Fruit fly (Drosophila melanogaster) whole organism, embryonic: ENCODE results near the gene Gk1.

Source experiments
- ATbp ChIP-seq: fragments of 200-800 bp; sonication (Bioruptor generic); optimal IDR thresholded peaks from 2 replicates; lab custom pipeline; 2017; ENCODE audit warnings: missing biosample characterization, mild to moderate bottlenecking, missing genetic modification characterization, missing genetic modification reagents
- CG10462 ChIP-seq: fragments of 200-800 bp; sonication (Bioruptor generic); optimal IDR thresholded peaks from 2 replicates; lab custom pipeline; 2016; ENCODE audit warnings: missing biosample characterization, missing genetic modification characterization
- CG11504 ChIP-seq: fragments of 200-800 bp; sonication (Bioruptor generic); optimal IDR thresholded peaks from 3 replicates; lab custom pipeline; 2019; ENCODE audit warnings: missing biosample characterization, mild to moderate bottlenecking, missing genetic modification characterization, moderate library complexity
- CG12071 ChIP-seq: fragments of 200-800 bp; sonication (Bioruptor generic); optimal IDR thresholded peaks from 3 replicates; lab custom pipeline; 2018; ENCODE audit warnings: missing biosample characterization, mild to moderate bottlenecking, missing genetic modification characterization
- CG12659 ChIP-seq: fragments of 200-800 bp; sonication (Bioruptor generic); optimal IDR thresholded peaks from 3 replicates; lab custom pipeline; 2017; ENCODE audit warnings: mild to moderate bottlenecking, missing biosample characterization, missing genetic modification reagents, missing genetic modification characterization
- CG13287 ChIP-seq: fragments of 200-800 bp; sonication (Bioruptor generic); IDR thresholded peaks from 2 replicates; pipeline ENCODE4 v1.3.6; 2022; ENCODE audit warnings: missing biosample characterization, missing genetic modification characterization; ENCODE audit not compliant: partially characterized antibody
- CG13624 ChIP-seq: fragments of 200-800 bp; sonication (Bioruptor generic); optimal IDR thresholded peaks from 2 replicates; lab custom pipeline; 2016; ENCODE audit warnings: missing biosample characterization, missing genetic modification characterization
- CG15011 ChIP-seq: fragments of 200-800 bp; sonication (Bioruptor generic); optimal IDR thresholded peaks from 3 replicates; lab custom pipeline; 2018; ENCODE audit warnings: missing biosample characterization, mild to moderate bottlenecking, missing genetic modification characterization
- CG15601 ChIP-seq: fragments of 200-800 bp; sonication (Bioruptor generic); optimal IDR thresholded peaks from 3 replicates; lab custom pipeline; 2019; ENCODE audit warnings: missing biosample characterization, mild to moderate bottlenecking, missing genetic modification characterization, moderate library complexity
- CG16813 ChIP-seq: fragments of 200-800 bp; sonication (Bioruptor generic); IDR thresholded peaks from 3 replicates; pipeline ENCODE4 v1.3.6; 2022; ENCODE audit warnings: missing biosample characterization, missing genetic modification characterization; ENCODE audit not compliant: partially characterized antibody
- CG16863 ChIP-seq: fragments of 200-800 bp; sonication (Bioruptor generic); optimal IDR thresholded peaks from 3 replicates; lab custom pipeline; 2016; ENCODE audit warnings: missing biosample characterization, missing genetic modification characterization
- CG17328 ChIP-seq: fragments of 200-800 bp; sonication (Bioruptor generic); IDR thresholded peaks from 2 replicates; pipeline ENCODE4 v1.3.6; 2022; ENCODE audit warnings: missing biosample characterization, missing genetic modification characterization
- CG1832 ChIP-seq: fragments of 200-800 bp; sonication (Bioruptor generic); optimal IDR thresholded peaks from 2 replicates; lab custom pipeline; 2017; ENCODE audit warnings: missing biosample characterization, mild to moderate bottlenecking, missing genetic modification characterization, inconsistent platforms
- CG2202 ChIP-seq: fragments of 200-800 bp; sonication (Bioruptor generic); optimal IDR thresholded peaks from 2 replicates; lab custom pipeline; 2018; ENCODE audit warnings: missing biosample characterization, mild to moderate bottlenecking, missing genetic modification characterization
- CG2712 ChIP-seq: fragments of 200-800 bp; optimal IDR thresholded peaks from 3 replicates; lab custom pipeline; 2019; ENCODE audit warnings: missing biosample characterization, mild to moderate bottlenecking, missing genetic modification characterization, moderate library complexity
- CG3726 ChIP-seq: fragments of 200-800 bp; sonication (Bioruptor generic); IDR thresholded peaks from 3 replicates; pipeline ENCODE4, ENCODE4 v1.3.6; 2022; ENCODE audit warnings: missing biosample characterization, missing genetic modification characterization
- CG4820 ChIP-seq: fragments of 200-800 bp; sonication (Bioruptor generic); optimal IDR thresholded peaks from 3 replicates; lab custom pipeline; 2016; ENCODE audit warnings: missing biosample characterization, missing genetic modification characterization
- CG6654 ChIP-seq: fragments of 200-800 bp; sonication (Bioruptor generic); optimal IDR thresholded peaks from 2 replicates; lab custom pipeline; 2017; ENCODE audit warnings: missing biosample characterization, mild to moderate bottlenecking, missing genetic modification characterization
- CG7357 ChIP-seq: fragments of 200-800 bp; sonication (Bioruptor generic); IDR thresholded peaks from 3 replicates; pipeline ENCODE4 v1.3.6; 2022; ENCODE audit warnings: missing biosample characterization, missing genetic modification characterization
- CG7745 ChIP-seq: fragments of 200-800 bp; sonication (Bioruptor generic); optimal IDR thresholded peaks from 2 replicates; lab custom pipeline; 2018; ENCODE audit warnings: missing biosample characterization, mild to moderate bottlenecking, missing genetic modification characterization, moderate library complexity
- CG8478 ChIP-seq: fragments of >200 bp; optimal IDR thresholded peaks from 2 replicates; lab custom pipeline; 2018
- CHES-1-like ChIP-seq: fragments of 200-800 bp; sonication (Bioruptor generic); optimal IDR thresholded peaks from 2 replicates; lab custom pipeline; 2016; ENCODE audit warnings: missing biosample characterization, missing genetic modification characterization
- Dad ChIP-seq: fragments of 200-800 bp; sonication (Bioruptor generic); optimal IDR thresholded peaks from 3 replicates; lab custom pipeline; 2016; ENCODE audit warnings: missing biosample characterization, missing genetic modification characterization
- Dbx ChIP-seq: fragments of 200-800 bp; sonication (Bioruptor generic); IDR thresholded peaks from 3 replicates; pipeline ENCODE4 v1.3.6; 2022; ENCODE audit warnings: missing biosample characterization, missing genetic modification characterization
- Deaf1 ChIP-seq: fragments of 200-800 bp; optimal IDR thresholded peaks from 3 replicates; lab custom pipeline; 2019; ENCODE audit warnings: missing biosample characterization, mild to moderate bottlenecking, missing genetic modification characterization, moderate library complexity
- Dp ChIP-seq: fragments of 200-800 bp; sonication (Bioruptor generic); optimal IDR thresholded peaks from 2 replicates; lab custom pipeline; 2018; ENCODE audit warnings: missing biosample characterization, mild to moderate bottlenecking, missing genetic modification characterization, moderate library complexity
- Dref ChIP-seq: fragments of 200-800 bp; sonication (Bioruptor generic); IDR thresholded peaks from 2 replicates; pipeline ENCODE4 v1.3.6; 2022; ENCODE audit warnings: missing biosample characterization, missing genetic modification characterization
- Drgx ChIP-seq: fragments of 200-800 bp; sonication (Bioruptor generic); IDR thresholded peaks from 2 replicates; pipeline ENCODE4 v1.3.6; 2022; ENCODE audit warnings: missing biosample characterization, missing genetic modification characterization
- HLH3B ChIP-seq: fragments of 200-800 bp; sonication (Bioruptor generic); IDR thresholded peaks from 2 replicates; pipeline ENCODE4 v1.3.6; 2022; ENCODE audit warnings: missing biosample characterization, missing genetic modification characterization
- Kr ChIP-seq: fragments of 200-800 bp; sonication (Bioruptor generic); optimal IDR thresholded peaks from 2 replicates; lab custom pipeline; 2017; ENCODE audit warnings: missing biosample characterization, mild to moderate bottlenecking, missing genetic modification characterization
- Max ChIP-seq: fragments of 200-800 bp; sonication (Bioruptor generic); optimal IDR thresholded peaks from 2 replicates; lab custom pipeline; 2016; ENCODE audit warnings: missing biosample characterization, mild to moderate bottlenecking, missing genetic modification characterization
- NFAT ChIP-seq: fragments of 200-800 bp; sonication (Bioruptor generic); IDR thresholded peaks from 2 replicates; pipeline ENCODE4 v1.3.6; 2022; ENCODE audit warnings: missing biosample characterization, missing genetic modification characterization
- Nf-YA ChIP-seq: fragments of 200-800 bp; sonication (Bioruptor generic); IDR thresholded peaks from 2 replicates; pipeline ENCODE4 v1.3.6; 2022; ENCODE audit warnings: missing biosample characterization, missing genetic modification characterization
- Ptx1 ChIP-seq: fragments of 200-800 bp; sonication (Bioruptor generic); IDR thresholded peaks from 2 replicates; pipeline ENCODE4 v1.3.6; 2022; ENCODE audit warnings: missing biosample characterization, missing genetic modification characterization
- Side ChIP-seq: fragments of 200-800 bp; sonication (Bioruptor generic); optimal IDR thresholded peaks from 2 replicates; lab custom pipeline; 2016; ENCODE audit warnings: missing biosample characterization, missing genetic modification characterization
- Sry-β ChIP-seq: fragments of 200-800 bp; sonication (Bioruptor generic); optimal IDR thresholded peaks from 2 replicates; lab custom pipeline; 2018; ENCODE audit warnings: missing biosample characterization, mild to moderate bottlenecking, missing genetic modification characterization, moderate library complexity
- ap ChIP-seq: fragments of 200-800 bp; sonication (Bioruptor generic); IDR thresholded peaks from 2 replicates; pipeline ENCODE4 v1.3.6; 2022; ENCODE audit warnings: missing biosample characterization, missing genetic modification characterization
- az2 ChIP-seq: fragments of 200-800 bp; sonication (Bioruptor generic); optimal IDR thresholded peaks from 3 replicates; lab custom pipeline; 2016; ENCODE audit warnings: missing biosample characterization, missing genetic modification characterization
- chinmo ChIP-seq: fragments of 200-800 bp; sonication (Bioruptor generic); IDR thresholded peaks from 4 replicates; pipeline ENCODE4 v1.3.6; 2022; ENCODE audit warnings: missing biosample characterization, missing genetic modification characterization; ENCODE audit not compliant: partially characterized antibody
- crp ChIP-seq, 2 experiments: fragments of 200-800 bp; sonication (Bioruptor generic); optimal IDR thresholded peaks; 2 replicates in 1 of 2; 3 replicates in 1 of 2; lab custom pipeline; 2017; ENCODE audit warnings: missing biosample characterization in 2 of 2, missing genetic modification characterization in 2 of 2, mild to moderate bottlenecking in 1 of 2, moderate library complexity in 1 of 2
- gcm ChIP-seq: fragments of 200-800 bp; sonication (Bioruptor generic); optimal IDR thresholded peaks from 2 replicates; lab custom pipeline; 2019; ENCODE audit warnings: missing biosample characterization, mild to moderate bottlenecking, missing genetic modification characterization, moderate library complexity
- insv ChIP-seq, 2 experiments: fragments of 200-800 bp; sonication (Bioruptor generic); optimal IDR thresholded peaks; 3 replicates each; lab custom pipeline; 2016 to 2018; ENCODE audit warnings: missing biosample characterization in 2 of 2, missing genetic modification characterization in 2 of 2
- ken ChIP-seq: fragments of 200-800 bp; sonication (Bioruptor generic); IDR thresholded peaks from 3 replicates; pipeline ENCODE4 v1.3.6; 2022; ENCODE audit warnings: missing biosample characterization, missing genetic modification characterization
- kni ChIP-seq: fragments of 200-800 bp; sonication (Bioruptor generic); optimal IDR thresholded peaks from 3 replicates; lab custom pipeline; 2017; ENCODE audit warnings: mild to moderate bottlenecking, missing biosample characterization, missing genetic modification reagents, missing genetic modification characterization
- nom ChIP-seq: fragments of 200-800 bp; sonication (Bioruptor generic); optimal IDR thresholded peaks from 2 replicates; lab custom pipeline; 2017; ENCODE audit warnings: missing biosample characterization, missing genetic modification characterization, mild to moderate bottlenecking, moderate library complexity, missing genetic modification reagents
- odd ChIP-seq: fragments of 200-800 bp; sonication (Bioruptor generic); optimal IDR thresholded peaks from 2 replicates; lab custom pipeline; 2017; ENCODE audit warnings: missing biosample characterization, mild to moderate bottlenecking, missing genetic modification characterization
- ro ChIP-seq: fragments of 200-800 bp; sonication (Bioruptor generic); IDR thresholded peaks from 2 replicates; pipeline ENCODE4 v1.3.6; 2022; ENCODE audit warnings: missing biosample characterization, missing genetic modification characterization
- toy ChIP-seq: fragments of 200-800 bp; sonication (Bioruptor generic); IDR thresholded peaks from 2 replicates; pipeline ENCODE4 v1.3.6; 2022; ENCODE audit warnings: missing biosample characterization, missing genetic modification characterization
- tx ChIP-seq: fragments of 200-800 bp; sonication (Bioruptor generic); optimal IDR thresholded peaks from 2 replicates; lab custom pipeline; 2016; ENCODE audit warnings: missing biosample characterization, missing genetic modification characterization
- vvl ChIP-seq: fragments of 200-800 bp; sonication (Bioruptor generic); IDR thresholded peaks from 2 replicates; pipeline ENCODE4 v1.3.6; 2022; ENCODE audit warnings: missing biosample characterization, missing genetic modification characterization
- yki ChIP-seq: fragments of >200 bp; optimal IDR thresholded peaks from 3 replicates; lab custom pipeline; 2018

The Gk1 gene

DNA sequence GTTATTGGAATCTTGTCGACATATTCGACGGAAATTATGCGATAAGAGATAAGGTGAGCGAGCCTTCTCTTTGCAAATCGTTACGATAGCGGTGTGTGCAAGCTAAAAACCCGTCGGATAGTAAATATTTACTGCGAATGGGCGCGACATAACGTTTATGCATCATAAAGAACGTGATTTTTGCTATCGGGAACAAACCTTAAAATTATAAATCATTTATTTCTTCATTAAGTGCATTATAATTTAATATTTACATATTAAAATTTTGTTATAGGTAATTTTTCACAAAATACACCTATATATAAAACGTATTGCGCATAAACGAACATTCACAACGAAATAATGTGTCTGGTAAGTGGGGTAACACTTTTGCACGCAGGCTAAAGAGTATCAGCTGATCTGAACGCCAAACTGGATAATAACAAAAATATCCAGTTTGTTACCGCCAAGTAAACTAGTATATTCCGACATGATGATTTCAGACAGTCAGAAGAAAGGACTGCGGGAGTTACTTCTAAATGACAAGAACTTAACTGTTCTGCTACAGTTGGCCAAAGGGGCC lies at the start of gene Gk1, which contains the start of gene CG13876 (continued):
- TF ChIP-seq CG10462, result peak; percentile 67
- TF ChIP-seq CG1832 (GFP tag; lab: Kevin White, UChicago), result no peak
- peak; percentile 33 for TF ChIP-seq Dp (GFP tag; lab: Kevin White, UChicago)
- peak; percentile 82 for TF ChIP-seq toy (GFP tag; lab: Robert Waterston, UW)
- TF ChIP-seq kni (GFP tag; lab: Kevin White, UChicago), result peak; percentile 89
- TF ChIP-seq CG17328 (GFP tag; lab: Robert Waterston, UW), result peak; percentile 96
- TF ChIP-seq CG3726 (GFP tag; lab: Robert Waterston, UW), result peak; percentile 83
- peak; percentile 89 for TF ChIP-seq Nf-YA (GFP tag; lab: Robert Waterston, UW)
- TF ChIP-seq CG16863 (GFP tag; lab: Kevin White, UChicago), result peak; percentile 21
- TF ChIP-seq az2 (GFP tag; lab: Kevin White, UChicago), result peak; percentile 87
- no peak for TF ChIP-seq CG15011 (GFP tag; lab: Kevin White, UChicago)
- TF ChIP-seq CG16813, result no peak
- peak; percentile 85 for TF ChIP-seq Deaf1 (tag; lab: Kevin White, UChicago)
- no peak for TF ChIP-seq Dref (GFP tag; lab: Robert Waterston, UW)
- peak; percentile 45 for TF ChIP-seq Side
- peak in 1 of 2 experiments; percentile 78 for TF ChIP-seq insv (GFP tag; optimal IDR thresholded peaks at IDR 0.05; lab: Kevin White, UChicago)
- TF ChIP-seq CG7357, result peak; percentile 76
- TF ChIP-seq CHES-1-like (GFP tag; lab: Kevin White, UChicago), result peak; percentile 27
- TF ChIP-seq CG15601 (tag; lab: Kevin White, UChicago), result no peak
- TF ChIP-seq CG7745 (tag; lab: Kevin White, UChicago), result peak; percentile 70
- TF ChIP-seq ATbp (GFP tag; lab: Kevin White, UChicago), result peak; percentile 88
- TF ChIP-seq yki (lab: Kevin White, UChicago), result no peak
- peak; percentile 66 for TF ChIP-seq CG6654
- TF ChIP-seq Sry-β (GFP tag; lab: Kevin White, UChicago), result peak; percentile 30
- TF ChIP-seq Dbx (GFP tag; lab: Robert Waterston, UW), result peak; percentile 96
- no peak for TF ChIP-seq CG8478
- peak; percentile 100 for TF ChIP-seq CG4820 (GFP tag; lab: Kevin White, UChicago)
- TF ChIP-seq Dad (GFP tag; lab: Kevin White, UChicago), result peak; percentile 7
- TF ChIP-seq CG2202, result peak; percentile 91
- peak; percentile 96 for TF ChIP-seq gcm
- TF ChIP-seq CG12071, result peak; percentile 88
- peak; percentile 89 for TF ChIP-seq ap (GFP tag; lab: Robert Waterston, UW)
- TF ChIP-seq CG11504 (tag; lab: Kevin White, UChicago), result peak; percentile 95
- TF ChIP-seq vvl (GFP tag; lab: Robert Waterston, UW), result peak; percentile 98
- TF ChIP-seq odd (GFP tag; lab: Kevin White, UChicago), result peak; percentile 93
- TF ChIP-seq tx (GFP tag; lab: Kevin White, UChicago), result no peak
- TF ChIP-seq chinmo (GFP tag; lab: Robert Waterston, UW), result no peak
- peak; percentile 79 for TF ChIP-seq NFAT (GFP tag; lab: Robert Waterston, UW)
- peak; percentile 97 for TF ChIP-seq Drgx (GFP tag; lab: Robert Waterston, UW)
- TF ChIP-seq CG13287 (GFP tag; lab: Robert Waterston, UW), result peak; percentile 34; the same call in 1 of the 2 replicates
- TF ChIP-seq nom, result peak; percentile 96
- peak; percentile 78 for TF ChIP-seq ro (GFP tag; lab: Robert Waterston, UW)
- peak; percentile 91 for TF ChIP-seq ken (GFP tag; lab: Robert Waterston, UW)
- TF ChIP-seq Max (GFP tag; lab: Kevin White, UChicago), result peak; percentile 90
- TF ChIP-seq CG13624 (GFP tag; lab: Kevin White, UChicago), result peak; percentile 58
- TF ChIP-seq CG12659 (GFP tag; lab: Kevin White, UChicago), result peak; percentile 98
- TF ChIP-seq CG2712 (tag; lab: Kevin White, UChicago), result peak; percentile 98
- TF ChIP-seq crp (GFP tag; optimal IDR thresholded peaks at IDR 0.05; lab: Kevin White, UChicago), result peak; percentile 33 to 88
- TF ChIP-seq Ptx1, result peak; percentile 93
- peak; percentile 94 for TF ChIP-seq HLH3B (GFP tag; lab: Robert Waterston, UW)
- TF ChIP-seq Kr (GFP tag; lab: Kevin White, UChicago), result no peak
